Worm (Caenorhabditis elegans) whole organism, mixed stage, embryonic: ENCODE measurements around the gene ZK353.2.

Source experiments
- M03D4.4 ChIP-seq: sonication (generic microtip); optimal IDR thresholded peaks from 2 replicates; lab custom pipeline; 2017; ENCODE audit warnings: mild to moderate bottlenecking, missing genetic modification characterization, missing compliant biosample characterization
- bed-3 ChIP-seq: fragments of 200-800 bp; sonication (Bioruptor generic); optimal IDR thresholded peaks from 3 replicates; lab custom pipeline; 2018; ENCODE audit warnings: mild to moderate bottlenecking, missing genetic modification characterization, moderate library complexity, missing compliant biosample characterization
- blmp-1 ChIP-seq: fragments of 150-350 bp; optimal IDR thresholded peaks from 2 replicates; lab custom pipeline; 2014; ENCODE audit warnings: missing biosample characterization, missing genetic modification characterization
- ceh-39 ChIP-seq: fragments of 150-350 bp; optimal IDR thresholded peaks from 2 replicates; lab custom pipeline; 2014; ENCODE audit warnings: missing biosample characterization, missing genetic modification characterization
- ceh-43 ChIP-seq: fragments of 200-800 bp; sonication (Bioruptor generic); optimal IDR thresholded peaks from 2 replicates; lab custom pipeline; 2018; ENCODE audit warnings: mild to moderate bottlenecking, missing genetic modification characterization, moderate library complexity, missing compliant biosample characterization
- ceh-83 ChIP-seq: fragments of 200-800 bp; sonication (Bioruptor generic); optimal IDR thresholded peaks from 2 replicates; lab custom pipeline; 2018; ENCODE audit warnings: mild to moderate bottlenecking, missing genetic modification characterization, missing compliant biosample characterization
- ces-1 ChIP-seq: fragments of 150-350 bp; optimal IDR thresholded peaks from 2 replicates; lab custom pipeline; 2014; ENCODE audit warnings: missing biosample characterization, missing genetic modification reagents, missing genetic modification characterization
- cnd-1 ChIP-seq: fragments of 200-800 bp; sonication (Bioruptor generic); optimal IDR thresholded peaks from 2 replicates; lab custom pipeline; 2018; ENCODE audit warnings: mild to moderate bottlenecking, missing genetic modification characterization, missing compliant biosample characterization
- drap-1 ChIP-seq: fragments of 200-800 bp; sonication (Bioruptor generic); optimal IDR thresholded peaks from 3 replicates; lab custom pipeline; 2018; ENCODE audit warnings: mild to moderate bottlenecking, missing genetic modification characterization, missing compliant biosample characterization
- elt-3 ChIP-seq: fragments of 150-350 bp; optimal IDR thresholded peaks from 2 replicates; lab custom pipeline; 2014; ENCODE audit warnings: missing biosample characterization, missing genetic modification characterization
- flh-1 ChIP-seq: fragments of 200-800 bp; sonication (Bioruptor generic); optimal IDR thresholded peaks from 2 replicates; lab custom pipeline; 2018; ENCODE audit warnings: mild to moderate bottlenecking, missing genetic modification characterization, moderate library complexity, missing compliant biosample characterization
- ham-2 ChIP-seq: fragments of 200-800 bp; sonication (Bioruptor generic); optimal IDR thresholded peaks from 2 replicates; lab custom pipeline; 2018; ENCODE audit warnings: mild to moderate bottlenecking, missing genetic modification characterization, missing compliant biosample characterization
- hlh-1 ChIP-seq: fragments of 150-350 bp; optimal IDR thresholded peaks from 2 replicates; lab custom pipeline; 2014; ENCODE audit warnings: missing biosample characterization, missing genetic modification reagents, missing genetic modification characterization
- lin-13 ChIP-seq: fragments of 150-350 bp; optimal IDR thresholded peaks from 2 replicates; lab custom pipeline; 2014; ENCODE audit warnings: missing biosample characterization, missing genetic modification characterization
- lin-32 ChIP-seq: fragments of 200-800 bp; sonication (Bioruptor generic); optimal IDR thresholded peaks from 2 replicates; lab custom pipeline; 2018; ENCODE audit warnings: mild to moderate bottlenecking, missing genetic modification characterization, missing compliant biosample characterization
- lsy-2 ChIP-seq: fragments of 150-350 bp; optimal IDR thresholded peaks from 2 replicates; lab custom pipeline; 2014; ENCODE audit warnings: missing biosample characterization, missing genetic modification characterization
- mls-2 ChIP-seq: sonication (generic microtip); optimal IDR thresholded peaks from 2 replicates; lab custom pipeline; 2016; ENCODE audit warnings: mild to moderate bottlenecking, missing genetic modification characterization, moderate library complexity, missing compliant biosample characterization
- nhr-12 ChIP-seq: fragments of 150-350 bp; optimal IDR thresholded peaks from 2 replicates; lab custom pipeline; 2014; ENCODE audit warnings: missing biosample characterization, missing genetic modification characterization
- nhr-2 ChIP-seq: fragments of 150-350 bp; optimal IDR thresholded peaks from 2 replicates; lab custom pipeline; 2014; ENCODE audit warnings: missing biosample characterization, missing genetic modification characterization
- nhr-237 ChIP-seq: fragments of 150-350 bp; optimal IDR thresholded peaks from 2 replicates; lab custom pipeline; 2014; ENCODE audit warnings: missing biosample characterization, missing genetic modification characterization
- nhr-28 ChIP-seq: fragments of 150-350 bp; optimal IDR thresholded peaks from 2 replicates; lab custom pipeline; 2014; ENCODE audit warnings: missing biosample characterization, missing genetic modification characterization
- nhr-76 ChIP-seq: sonication (generic microtip); optimal IDR thresholded peaks from 2 replicates; lab custom pipeline; 2017; ENCODE audit warnings: missing biosample characterization, missing genetic modification characterization
- pha-4 ChIP-seq: fragments of 150-350 bp; optimal IDR thresholded peaks from 2 replicates; lab custom pipeline; 2018; ENCODE audit warnings: missing biosample characterization, missing genetic modification reagents, missing genetic modification characterization
- snpc-4 ChIP-seq: fragments of 150-350 bp; optimal IDR thresholded peaks from 2 replicates; lab custom pipeline; 2014; ENCODE audit warnings: missing biosample characterization, missing genetic modification characterization
- sptf-1 ChIP-seq: sonication (generic microtip); optimal IDR thresholded peaks from 2 replicates; lab custom pipeline; 2017; ENCODE audit warnings: mild to moderate bottlenecking, missing genetic modification characterization, moderate library complexity, missing compliant biosample characterization
- tbx-8 ChIP-seq: fragments of 200-800 bp; sonication (Bioruptor generic); optimal IDR thresholded peaks from 2 replicates; lab custom pipeline; 2018; ENCODE audit warnings: mild to moderate bottlenecking, missing genetic modification characterization, moderate library complexity, missing compliant biosample characterization
- unc-120 ChIP-seq: sonication (generic microtip); optimal IDR thresholded peaks from 2 replicates; lab custom pipeline; 2017; ENCODE audit warnings: missing genetic modification characterization, missing compliant biosample characterization; ENCODE audit not compliant: poor library complexity, severe bottlenecking
- unc-39 ChIP-seq: fragments of 150-350 bp; optimal IDR thresholded peaks from 2 replicates; lab custom pipeline; 2014; ENCODE audit warnings: missing biosample characterization, missing genetic modification characterization
- unc-62 ChIP-seq: fragments of 150-350 bp; optimal IDR thresholded peaks from 2 replicates; lab custom pipeline; 2014; ENCODE audit warnings: missing biosample characterization, missing genetic modification reagents, missing genetic modification characterization
- zip-8 ChIP-seq: fragments of 150-350 bp; optimal IDR thresholded peaks from 2 replicates; lab custom pipeline; 2014; ENCODE audit warnings: missing biosample characterization, missing genetic modification characterization
- ztf-11 ChIP-seq: fragments of 150-350 bp; optimal IDR thresholded peaks from 2 replicates; lab custom pipeline; 2014; ENCODE audit warnings: missing biosample characterization, missing genetic modification characterization

The ZK353.2 gene

DNA sequence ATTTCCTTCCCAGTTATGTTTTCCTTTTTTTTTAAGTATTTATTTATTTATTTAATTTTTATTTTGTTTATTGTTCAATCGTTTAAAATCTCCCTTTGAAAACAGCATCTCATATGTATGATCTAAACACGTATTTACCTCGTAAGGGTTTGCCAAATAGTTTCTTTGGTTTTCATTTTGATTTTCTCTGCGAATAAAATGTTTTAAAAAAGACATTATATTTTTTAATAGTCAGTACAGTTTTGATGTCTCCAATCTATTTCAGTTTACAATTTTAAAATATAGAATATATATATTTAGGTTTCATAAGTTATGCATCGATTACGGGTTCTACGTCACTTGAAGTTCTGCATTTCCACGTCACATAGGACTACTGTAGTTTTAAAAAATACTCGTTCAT is 17.9 kb upstream of the ZK353.2 start, which contains the start of gene R05D3.12:
TSS of gene R05D3.12 (plus strand) at position 301 of the 400 bp plus-strand sequence.
- TF ChIP-seq hlh-1 (tag; lab: Kevin White, UChicago), result no peak

DNA sequence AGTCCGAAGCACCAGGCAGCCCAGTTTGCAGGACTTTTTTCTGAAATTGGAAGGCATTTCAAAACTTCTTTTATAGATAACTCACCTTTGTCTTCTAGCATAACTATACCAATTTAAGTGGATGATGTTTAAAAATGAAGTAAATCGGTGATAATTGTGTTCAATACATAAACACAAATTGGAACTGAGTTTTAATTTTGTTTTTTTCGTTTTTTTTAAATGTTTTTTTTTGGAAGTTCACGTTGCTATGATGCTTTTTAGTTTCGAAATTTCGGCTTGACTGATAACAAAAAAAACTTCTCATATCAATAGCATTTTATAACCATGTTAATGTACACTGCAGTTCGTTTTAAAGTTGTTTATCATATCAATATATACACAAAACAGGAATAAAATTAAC is 9.0 kb upstream of the ZK353.2 start, which contains the start of gene ZK353.4:
TSS of gene ZK353.4 (minus strand) at position 101 of the 400 bp plus-strand sequence.
- TF ChIP-seq cnd-1 (tag; lab: Kevin White, UChicago) (no peak), sptf-1 (tag; lab: Kevin White, UChicago) (no peak)

DNA sequence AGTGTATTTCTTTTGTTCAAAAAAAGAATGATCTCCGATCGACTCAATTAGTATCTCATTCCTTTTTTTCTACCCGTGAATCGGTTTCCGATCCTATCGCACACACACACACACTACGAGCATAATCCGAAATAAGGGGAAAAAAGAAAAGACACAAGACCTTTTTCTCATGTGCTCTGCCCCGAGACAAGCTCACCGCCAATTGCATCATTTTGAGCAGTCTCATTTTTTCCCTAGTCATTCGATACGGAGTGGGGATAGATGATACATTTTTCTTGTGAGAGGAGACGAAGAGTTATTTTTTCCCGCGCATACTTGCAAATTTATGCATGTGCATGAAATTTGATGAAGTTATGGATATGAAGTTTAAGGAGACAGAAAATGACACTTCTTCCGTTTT is 6.2 kb upstream of the ZK353.2 start:
- no peak for TF ChIP-seq ztf-11 (tag; lab: Kevin White, UChicago)
- TF ChIP-seq nhr-12, result no peak
- no peak for TF ChIP-seq ceh-39 (tag; lab: Kevin White, UChicago)
- no peak for TF ChIP-seq ham-2
- TF ChIP-seq drap-1, result no peak
- TF ChIP-seq sptf-1 (tag; lab: Kevin White, UChicago), result no peak
- TF ChIP-seq hlh-1 (tag; lab: Kevin White, UChicago), result no peak
- no peak for TF ChIP-seq M03D4.4 (tag; lab: Kevin White, UChicago)
- no peak for TF ChIP-seq ceh-83 (GFP tag; lab: Kevin White, UChicago)
- no peak for TF ChIP-seq zip-8 (tag; lab: Kevin White, UChicago)

DNA sequence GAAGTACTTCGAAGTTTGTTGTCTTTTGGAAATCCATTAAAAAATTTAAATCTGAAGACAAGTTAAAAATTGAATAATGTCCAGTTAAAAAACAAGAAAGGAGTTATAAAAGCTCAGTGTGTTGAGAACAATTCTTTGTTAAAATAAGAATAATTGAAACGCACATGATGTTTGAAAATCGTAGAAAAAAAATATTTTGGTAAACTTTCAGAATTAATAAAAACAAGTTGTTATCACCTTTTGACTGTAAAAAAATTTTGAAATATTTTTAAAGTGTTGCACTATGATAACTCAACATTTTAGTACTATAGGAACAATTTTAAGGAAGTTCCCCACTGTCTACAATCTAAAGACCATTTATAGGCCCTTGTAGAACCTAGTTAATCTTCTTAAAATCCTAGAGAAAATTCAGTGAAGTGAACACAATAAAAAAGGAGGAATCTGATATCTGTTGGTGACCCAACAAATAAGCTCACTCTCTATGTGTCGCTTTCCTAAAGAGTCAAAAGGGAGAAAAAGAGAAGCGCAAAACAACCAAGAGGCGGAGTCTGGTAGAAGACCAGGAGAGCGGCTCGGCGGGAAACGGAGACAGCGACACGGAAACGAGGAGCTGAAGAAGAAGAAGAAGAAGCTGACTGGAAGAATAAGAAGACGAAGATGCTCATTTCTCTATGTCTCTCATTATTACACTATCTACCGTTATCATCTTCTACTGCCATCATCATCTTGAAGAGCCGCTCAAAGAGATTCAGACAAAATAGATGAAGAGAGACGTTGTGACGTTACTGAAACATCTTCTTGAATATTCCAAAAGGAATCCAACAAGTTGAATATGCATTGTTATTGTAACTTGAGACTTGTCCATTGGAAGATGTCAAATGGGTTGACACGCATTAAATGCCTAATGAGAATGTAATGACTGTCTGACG is 3.9 kb upstream of the ZK353.2 start, which contains the start of gene ZK353.10:
TSS of gene ZK353.10 (minus strand) at position 51 of the 929 bp plus-strand sequence.
- no peak for TF ChIP-seq unc-62 (GFP tag; lab: Kevin White, UChicago)
- no peak for TF ChIP-seq unc-39 (tag; lab: Kevin White, UChicago)
- TF ChIP-seq blmp-1, result no peak
- TF ChIP-seq lin-13 (tag; lab: Kevin White, UChicago), result no peak
- no peak for TF ChIP-seq pha-4 (tag; lab: Kevin White, UChicago)
- no peak for TF ChIP-seq nhr-76 (tag; lab: Kevin White, UChicago)
- TF ChIP-seq tbx-8, result no peak
- no peak for TF ChIP-seq ham-2
- TF ChIP-seq M03D4.4 (tag; lab: Kevin White, UChicago), result no peak
- TF ChIP-seq mls-2, result no peak
- TF ChIP-seq nhr-2 (tag; lab: Kevin White, UChicago), result no peak
- TF ChIP-seq bed-3 (GFP tag; lab: Kevin White, UChicago), result no peak
- TF ChIP-seq drap-1, result no peak
- TF ChIP-seq ceh-43 (GFP tag; lab: Kevin White, UChicago), result no peak
- TF ChIP-seq flh-1 (GFP tag; lab: Kevin White, UChicago), result no peak
- TF ChIP-seq ces-1 (GFP tag; lab: Kevin White, UChicago), result no peak
- TF ChIP-seq nhr-237 (tag; lab: Kevin White, UChicago), result no peak
- TF ChIP-seq, all 35 proteins: peak for 0

DNA sequence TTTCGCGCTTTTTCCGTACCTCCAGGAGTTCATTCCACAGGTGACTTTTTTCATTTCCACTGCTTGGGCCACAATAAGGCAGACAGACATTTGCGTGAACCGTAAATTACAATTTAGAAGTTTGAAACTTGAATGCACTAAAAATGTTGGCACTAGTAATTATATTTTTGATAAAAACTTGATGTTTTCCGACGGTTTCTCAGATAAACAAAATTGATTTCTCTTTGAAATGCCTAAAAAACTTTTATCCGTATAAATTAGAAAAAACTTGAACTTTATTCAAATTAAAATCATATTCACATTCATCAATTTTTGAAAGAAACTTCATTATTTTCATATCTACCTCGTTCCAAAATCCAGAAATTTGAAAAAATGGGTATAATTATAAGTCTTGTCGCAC is 2.8 kb upstream of the ZK353.2 start, which contains the start of gene ZK353.3:
TSS of gene ZK353.3 (plus strand) at position 301 of the 400 bp plus-strand sequence.
- TF ChIP-seq nhr-12 (no peak), unc-62 (GFP tag; lab: Kevin White, UChicago) (no peak), snpc-4 (tag; lab: Kevin White, UChicago) (no peak), lin-32 (GFP tag; lab: Kevin White, UChicago) (no peak), zip-8 (tag; lab: Kevin White, UChicago) (no peak), ceh-83 (GFP tag; lab: Kevin White, UChicago) (no peak), lsy-2 (tag; lab: Kevin White, UChicago) (no peak), lin-13 (tag; lab: Kevin White, UChicago) (no peak), ceh-43 (GFP tag; lab: Kevin White, UChicago) (no peak), nhr-237 (tag; lab: Kevin White, UChicago) (no peak), tbx-8 (no peak), nhr-28 (no peak), elt-3 (tag; lab: Kevin White, UChicago) (no peak), unc-120 (tag; lab: Kevin White, UChicago) (no peak), bed-3 (GFP tag; lab: Kevin White, UChicago) (no peak)
